Worm (Caenorhabditis elegans) whole organism, L1 larva: ENCODE data around the gene F54F2.6.

ENCODE experiments used
- F16B12.6 ChIP-seq: fragments of 150-350 bp; optimal IDR thresholded peaks from 2 replicates; lab custom pipeline; 2014; ENCODE audit warnings: missing biosample characterization, missing genetic modification characterization
- Y116A8C.19 ChIP-seq: sonication (generic microtip); optimal IDR thresholded peaks from 2 replicates; lab custom pipeline; 2016; ENCODE audit warnings: missing compliant biosample characterization, missing genetic modification characterization, borderline replicate concordance
- blmp-1 ChIP-seq: fragments of 150-350 bp; optimal IDR thresholded peaks from 2 replicates; lab custom pipeline; 2014; ENCODE audit warnings: missing biosample characterization, missing genetic modification characterization
- ceh-8 ChIP-seq: fragments of 200-800 bp; sonication (Bioruptor generic); optimal IDR thresholded peaks from 2 replicates; lab custom pipeline; 2018; ENCODE audit warnings: mild to moderate bottlenecking, missing genetic modification characterization, moderate library complexity, missing compliant biosample characterization
- ceh-88 ChIP-seq: fragments of 200-800 bp; sonication (Bioruptor generic); IDR thresholded peaks from 2 replicates; pipeline ENCODE4 v1.3.6; 2022; ENCODE audit warnings: missing genetic modification characterization, missing compliant biosample characterization
- egl-27 ChIP-seq, 2 experiments: fragments of 150-350 bp in 1 of 2; sonication (generic microtip); optimal IDR thresholded peaks; 3 replicates each; lab custom pipeline; 2017 to 2018; ENCODE audit warnings: missing biosample characterization in 2 of 2, missing genetic modification characterization in 2 of 2, missing genetic modification reagents in 2 of 2
- elt-2 ChIP-seq: sonication (generic microtip); optimal IDR thresholded peaks from 2 replicates; lab custom pipeline; 2016; ENCODE audit warnings: missing genetic modification characterization, mild to moderate bottlenecking, inconsistent platforms, missing compliant biosample characterization, missing genetic modification reagents
- fkh-10 ChIP-seq: sonication (generic microtip); optimal IDR thresholded peaks from 2 replicates; lab custom pipeline; 2017; ENCODE audit warnings: missing biosample characterization, missing genetic modification reagents, missing genetic modification characterization
- fkh-4 ChIP-seq: sonication (generic microtip); optimal IDR thresholded peaks from 2 replicates; lab custom pipeline; 2016; ENCODE audit warnings: missing compliant biosample characterization, missing genetic modification characterization, borderline replicate concordance
- fkh-8 ChIP-seq: sonication (generic microtip); optimal IDR thresholded peaks from 2 replicates; lab custom pipeline; 2016; ENCODE audit warnings: mild to moderate bottlenecking, missing genetic modification characterization, missing compliant biosample characterization
- fos-1 ChIP-seq: fragments of 150-350 bp; optimal IDR thresholded peaks from 2 replicates; lab custom pipeline; 2014; ENCODE audit warnings: missing biosample characterization, missing genetic modification characterization
- grh-1 ChIP-seq: fragments of 200-800 bp; sonication (Bioruptor generic); IDR thresholded peaks from 2 replicates; pipeline ENCODE4 v1.3.6; 2022; ENCODE audit warnings: missing genetic modification reagents, missing genetic modification characterization, missing compliant biosample characterization
- hlh-4 ChIP-seq: sonication (generic microtip); optimal IDR thresholded peaks from 2 replicates; lab custom pipeline; 2016; ENCODE audit warnings: mild to moderate bottlenecking, missing genetic modification characterization, missing compliant biosample characterization
- hpl-2 ChIP-seq: fragments of 150-350 bp; optimal IDR thresholded peaks from 2 replicates; lab custom pipeline; 2014; ENCODE audit warnings: missing biosample characterization, missing genetic modification reagents, missing genetic modification characterization
- irx-1 ChIP-seq: sonication (generic microtip); optimal IDR thresholded peaks from 2 replicates; lab custom pipeline; 2016; ENCODE audit warnings: missing genetic modification characterization, missing compliant biosample characterization
- isw-1 ChIP-seq: fragments of 200-800 bp; sonication (Bioruptor generic); IDR thresholded peaks from 2 replicates; pipeline ENCODE4 v1.3.6; 2022; ENCODE audit warnings: missing genetic modification characterization, missing compliant biosample characterization
- lin-35 ChIP-seq, 2 experiments: fragments of 150-350 bp; optimal IDR thresholded peaks; 2 replicates each; lab custom pipeline; 2014; ENCODE audit warnings: missing biosample characterization in 2 of 2, missing genetic modification characterization in 2 of 2, missing genetic modification reagents in 2 of 2
- lir-3 ChIP-seq: sonication (generic microtip); optimal IDR thresholded peaks from 2 replicates; lab custom pipeline; 2016; ENCODE audit warnings: mild to moderate bottlenecking, missing genetic modification characterization, moderate library complexity, missing compliant biosample characterization; ENCODE audit not compliant: poor library complexity
- lsy-2 ChIP-seq, 2 experiments: fragments of 150-350 bp; optimal IDR thresholded peaks; 2 replicates each; lab custom pipeline; 2014; ENCODE audit warnings: missing biosample characterization in 2 of 2, missing genetic modification characterization in 2 of 2
- mef-2 ChIP-seq: fragments of 150-350 bp; optimal IDR thresholded peaks from 2 replicates; lab custom pipeline; 2014; ENCODE audit warnings: missing biosample characterization, missing genetic modification characterization
- mep-1 ChIP-seq: fragments of 150-350 bp; optimal IDR thresholded peaks from 2 replicates; lab custom pipeline; 2014; ENCODE audit warnings: missing biosample characterization, missing genetic modification characterization
- nhr-237 ChIP-seq: fragments of 150-350 bp; optimal IDR thresholded peaks from 2 replicates; lab custom pipeline; 2014; ENCODE audit warnings: missing biosample characterization, missing genetic modification characterization
- nhr-28 ChIP-seq: fragments of 150-350 bp; optimal IDR thresholded peaks from 2 replicates; lab custom pipeline; 2014; ENCODE audit warnings: missing biosample characterization, missing genetic modification characterization
- nhr-47 ChIP-seq: sonication (generic microtip); optimal IDR thresholded peaks from 2 replicates; lab custom pipeline; 2016; ENCODE audit warnings: mild to moderate bottlenecking, missing genetic modification characterization, moderate library complexity, missing compliant biosample characterization
- nhr-77 ChIP-seq: fragments of 150-350 bp; optimal IDR thresholded peaks from 2 replicates; lab custom pipeline; 2014; ENCODE audit warnings: missing biosample characterization, missing genetic modification characterization
- nhr-85 ChIP-seq: sonication (generic microtip); peaks from one replicate; lab custom pipeline; 2016; ENCODE audit warnings: missing genetic modification characterization, inconsistent platforms, missing compliant biosample characterization
- pag-3 ChIP-seq: sonication (generic microtip); optimal IDR thresholded peaks from 2 replicates; lab custom pipeline; 2017; ENCODE audit warnings: missing genetic modification characterization, mild to moderate bottlenecking, missing compliant biosample characterization, antibody characterized with exemption, borderline replicate concordance; ENCODE audit not compliant: insufficient read depth
- pqm-1 ChIP-seq: sonication (generic microtip); optimal IDR thresholded peaks from 3 replicates; lab custom pipeline; 2017; ENCODE audit warnings: missing biosample characterization, missing genetic modification characterization
- rnt-1 ChIP-seq: sonication (generic microtip); optimal IDR thresholded peaks from 2 replicates; lab custom pipeline; 2016; ENCODE audit warnings: mild to moderate bottlenecking, missing genetic modification characterization, moderate library complexity, missing compliant biosample characterization
- skn-1 ChIP-seq: fragments of 150-350 bp; optimal IDR thresholded peaks from 2 replicates; lab custom pipeline; 2014; ENCODE audit warnings: missing biosample characterization, missing genetic modification characterization
- snpc-4 ChIP-seq: fragments of 150-350 bp; optimal IDR thresholded peaks from 2 replicates; lab custom pipeline; 2014; ENCODE audit warnings: missing biosample characterization, missing genetic modification characterization
- snu-23 ChIP-seq: sonication (generic microtip); optimal IDR thresholded peaks from 2 replicates; lab custom pipeline; 2016; ENCODE audit warnings: missing genetic modification characterization, missing compliant biosample characterization
- sox-4 ChIP-seq: sonication (generic microtip); optimal IDR thresholded peaks from 2 replicates; lab custom pipeline; 2016; ENCODE audit warnings: missing genetic modification characterization, missing compliant biosample characterization
- sptf-1 ChIP-seq: fragments of 150-350 bp; optimal IDR thresholded peaks from 2 replicates; lab custom pipeline; 2014; ENCODE audit warnings: missing biosample characterization, missing genetic modification characterization
- sup-37 ChIP-seq: fragments of 200-800 bp; sonication (Bioruptor generic); optimal IDR thresholded peaks from 2 replicates; lab custom pipeline; 2018; ENCODE audit warnings: mild to moderate bottlenecking, missing genetic modification characterization, missing compliant biosample characterization
- swsn-7 ChIP-seq: sonication (generic microtip); optimal IDR thresholded peaks from 2 replicates; lab custom pipeline; 2016; ENCODE audit warnings: missing genetic modification characterization, missing compliant biosample characterization
- tbx-2 ChIP-seq: sonication (generic microtip); optimal IDR thresholded peaks from 2 replicates; lab custom pipeline; 2016; ENCODE audit warnings: missing genetic modification characterization, missing compliant biosample characterization
- tlp-1 ChIP-seq: fragments of 150-350 bp; optimal IDR thresholded peaks from 2 replicates; lab custom pipeline; 2014; ENCODE audit warnings: missing biosample characterization, missing genetic modification characterization
- unc-130 ChIP-seq: fragments of 150-350 bp; optimal IDR thresholded peaks from 2 replicates; lab custom pipeline; 2017; ENCODE audit warnings: missing biosample characterization, missing genetic modification characterization, inconsistent platforms
- unc-86 ChIP-seq: sonication (generic microtip); optimal IDR thresholded peaks from 2 replicates; lab custom pipeline; 2016; ENCODE audit warnings: missing genetic modification characterization, missing compliant biosample characterization
- vab-15 ChIP-seq: sonication (generic microtip); optimal IDR thresholded peaks from 2 replicates; lab custom pipeline; 2017; ENCODE audit warnings: missing genotype, mild to moderate bottlenecking, missing genetic modification characterization, missing compliant biosample characterization
- xbp-1 ChIP-seq: sonication (generic microtip); optimal IDR thresholded peaks from 2 replicates; lab custom pipeline; 2016; ENCODE audit warnings: missing genetic modification characterization, missing compliant biosample characterization
- zag-1 ChIP-seq: fragments of 150-350 bp; optimal IDR thresholded peaks from 2 replicates; lab custom pipeline; 2014; ENCODE audit warnings: missing biosample characterization, missing genetic modification characterization
- zip-4 ChIP-seq: fragments of 200-800 bp; sonication (Bioruptor generic); optimal IDR thresholded peaks from 2 replicates; lab custom pipeline; 2018; ENCODE audit warnings: mild to moderate bottlenecking, missing genetic modification characterization, moderate library complexity, missing compliant biosample characterization
- ztf-11 ChIP-seq, 2 experiments: sonication (generic microtip); optimal IDR thresholded peaks; 2 replicates each; lab custom pipeline; 2016 to 2017; ENCODE audit warnings: missing genetic modification characterization in 2 of 2, missing biosample characterization in 1 of 2, missing compliant biosample characterization in 1 of 2
- ztf-4 ChIP-seq: fragments of 150-350 bp; optimal IDR thresholded peaks from 2 replicates; lab custom pipeline; 2014; ENCODE audit warnings: missing biosample characterization, missing genetic modification characterization

F54F2.6 gene

DNA sequence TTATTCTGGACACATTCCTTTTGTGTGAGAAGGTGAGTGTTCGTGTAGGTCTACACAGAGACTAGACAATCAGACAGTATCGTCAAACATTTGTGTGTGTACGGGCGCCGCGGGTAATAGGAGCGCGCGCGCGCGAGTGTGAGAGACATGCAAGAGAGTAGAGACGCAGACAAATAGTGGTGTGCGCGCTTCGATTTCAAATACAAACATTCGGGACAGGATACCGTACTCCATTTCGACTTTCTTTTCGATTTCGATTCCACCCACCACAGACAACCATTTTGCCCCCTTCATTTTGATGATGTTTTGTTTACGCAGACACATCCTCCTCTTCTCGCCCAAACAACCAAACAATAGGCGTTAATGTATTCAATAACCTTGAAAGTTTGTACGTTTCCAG, 5.7 kb downstream of the F54F2.6 start (continued):
- TF ChIP-seq skn-1 (tag; lab: Kevin White, UChicago) (peak; percentile 84), mep-1 (tag; lab: Kevin White, UChicago) (peak; percentile 61), ztf-11 (tag; optimal IDR thresholded peaks at IDR 0.05; lab: Kevin White, UChicago) (no peak), fkh-4 (tag; lab: Kevin White, UChicago) (no peak), blmp-1 (tag; lab: Kevin White, UChicago) (peak; percentile 96), lir-3 (tag; lab: Kevin White, UChicago) (no peak), nhr-85 (tag; lab: Kevin White, UChicago) (peak; percentile 95), F16B12.6 (tag; lab: Kevin White, UChicago) (no peak), swsn-7 (tag; lab: Kevin White, UChicago) (peak; percentile 71), hlh-4 (tag; lab: Kevin White, UChicago) (no peak), egl-27 (tag; optimal IDR thresholded peaks at IDR 0.05; lab: Kevin White, UChicago) (peak; percentile 30 to 56), nhr-28 (tag; lab: Kevin White, UChicago) (no peak), zag-1 (tag; lab: Kevin White, UChicago) (no peak), nhr-47 (peak; percentile 51), lsy-2 (tag; optimal IDR thresholded peaks at IDR 0.05; lab: Kevin White, UChicago) (peak; percentile 63 to 88), ceh-8 (peak; percentile 29), isw-1 (GFP tag; lab: Robert Waterston, UW) (no peak), ceh-88 (GFP tag; lab: Robert Waterston, UW) (peak; percentile 49; the same call in 1 of the 2 replicates), nhr-237 (peak; percentile 68), fkh-10 (GFP tag; lab: Kevin White, UChicago) (no peak), unc-86 (tag; lab: Kevin White, UChicago) (no peak), sox-4 (tag; lab: Kevin White, UChicago) (no peak), grh-1 (peak; percentile 73), lin-35 (GFP tag; optimal IDR thresholded peaks at IDR 0.05; lab: Kevin White, UChicago) (peak; percentile 62 to 78), unc-130 (no peak), ztf-4 (peak; percentile 31), elt-2 (tag; lab: Kevin White, UChicago) (peak; percentile 30), pqm-1 (tag; lab: Kevin White, UChicago) (no peak), rnt-1 (peak; percentile 38), nhr-77 (tag; lab: Kevin White, UChicago) (peak; percentile 81), vab-15 (no peak), sup-37 (GFP tag; lab: Kevin White, UChicago) (peak; percentile 12), zip-4 (GFP tag; lab: Kevin White, UChicago) (no peak), irx-1 (tag; lab: Kevin White, UChicago) (peak; percentile 49), xbp-1 (tag; lab: Kevin White, UChicago) (peak; percentile 51), mef-2 (tag; lab: Kevin White, UChicago) (no peak), hpl-2 (GFP tag; lab: Kevin White, UChicago) (no peak), fos-1 (tag; lab: Kevin White, UChicago) (peak; percentile 38), sptf-1 (tag; lab: Kevin White, UChicago) (no peak), Y116A8C.19 (no peak)
- TF ChIP-seq, all 84 proteins: peak for 37

DNA sequence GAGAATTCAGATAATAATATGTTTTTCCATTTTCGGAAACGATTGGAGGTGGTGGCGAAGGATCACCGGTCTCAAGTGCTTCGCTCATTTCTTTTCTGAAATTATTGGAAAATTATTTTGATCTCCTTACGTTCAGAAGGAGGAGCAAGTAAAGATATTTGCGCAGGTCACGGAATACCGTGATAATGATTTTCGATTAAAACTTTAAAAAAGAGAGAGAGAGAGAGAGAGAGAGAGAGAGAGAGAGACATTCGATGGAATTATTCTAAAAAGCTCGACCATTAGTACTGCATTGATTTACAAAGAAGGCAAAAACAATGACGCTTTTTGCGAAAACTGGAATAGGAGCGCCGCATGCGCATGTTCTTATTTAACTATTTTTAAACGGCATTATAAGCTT, 8.2 kb downstream of the F54F2.6 start, which contains the start of gene ztf-1:
Gene ztf-1 (minus strand): TSS at position 101 of the 400 bp plus-strand sequence.
- no peak for TF ChIP-seq nhr-237

DNA sequence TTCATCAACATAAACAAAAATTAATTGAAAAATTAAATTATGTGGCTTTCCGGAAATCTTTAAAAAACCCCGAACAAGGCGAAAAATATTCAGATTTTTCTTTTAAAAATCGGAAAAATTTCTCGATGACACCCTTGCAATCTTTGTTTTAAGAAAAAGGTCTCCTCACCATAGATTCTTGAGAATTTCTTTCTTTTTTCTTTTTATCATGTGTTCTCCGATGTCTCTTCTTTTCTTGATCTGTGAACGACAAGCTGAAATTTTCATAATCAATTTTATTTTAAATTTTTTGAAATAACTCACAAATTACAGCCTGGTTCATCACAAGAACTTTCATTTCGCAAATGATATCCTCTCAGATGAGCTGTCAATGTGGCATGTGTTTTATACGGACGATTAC, 9.3 kb downstream of the F54F2.6 start, which contains the start of the genes zfp-1 and F54F2.14:
Gene zfp-1 (plus strand): TSS at position 301 of the 400 bp plus-strand sequence.
Gene F54F2.14 (plus strand): TSS at position 312 of the 400 bp plus-strand sequence.
- TF ChIP-seq fkh-8 (tag; lab: Kevin White, UChicago) (no peak), snu-23 (no peak), nhr-28 (tag; lab: Kevin White, UChicago) (no peak), hpl-2 (GFP tag; lab: Kevin White, UChicago) (no peak), isw-1 (GFP tag; lab: Robert Waterston, UW) (no peak), zip-4 (GFP tag; lab: Kevin White, UChicago) (no peak), egl-27 (tag; optimal IDR thresholded peaks at IDR 0.05; lab: Kevin White, UChicago) (no peak), hlh-4 (tag; lab: Kevin White, UChicago) (no peak), snpc-4 (tag; lab: Kevin White, UChicago) (no peak), fkh-10 (GFP tag; lab: Kevin White, UChicago) (no peak), pag-3 (tag; lab: Kevin White, UChicago) (no peak), tlp-1 (tag; lab: Kevin White, UChicago) (no peak), nhr-47 (no peak), elt-2 (tag; lab: Kevin White, UChicago) (no peak), fos-1 (tag; lab: Kevin White, UChicago) (no peak), tbx-2 (tag; lab: Kevin White, UChicago) (no peak)
- TF ChIP-seq, all 84 proteins: peak for 0
